Worm (Caenorhabditis elegans) whole organism, early embryonic: ENCODE results near the gene E02C12.10.

Experiments
- F13C5.2 ChIP-seq: sonication (generic microtip); optimal IDR thresholded peaks from 2 replicates; lab custom pipeline; 2017; ENCODE audit warnings: mild to moderate bottlenecking, missing genetic modification characterization, inconsistent platforms, missing compliant biosample characterization
- aly-1 ChIP-seq: sonication (generic microtip); optimal IDR thresholded peaks from 2 replicates; lab custom pipeline; 2016; ENCODE audit warnings: missing genetic modification characterization, missing compliant biosample characterization
- ama-1 ChIP-seq: fragments of 150-350 bp; optimal IDR thresholded peaks from 2 replicates; lab custom pipeline; 2014
- ceh-13 ChIP-seq: fragments of 200-800 bp; sonication (Bioruptor generic); optimal IDR thresholded peaks from 2 replicates; lab custom pipeline; 2018; ENCODE audit warnings: mild to moderate bottlenecking, missing genetic modification characterization, missing compliant biosample characterization
- ceh-36 ChIP-seq: sonication (generic microtip); optimal IDR thresholded peaks from 2 replicates; lab custom pipeline; 2016; ENCODE audit warnings: missing genetic modification characterization, inconsistent platforms, missing compliant biosample characterization
- ets-7 ChIP-seq: sonication (generic microtip); optimal IDR thresholded peaks from 2 replicates; lab custom pipeline; 2016; ENCODE audit warnings: missing genotype, missing genetic modification characterization, missing compliant biosample characterization
- hmbx-1 ChIP-seq: sonication (generic microtip); optimal IDR thresholded peaks from 2 replicates; lab custom pipeline; 2016; ENCODE audit warnings: mild to moderate bottlenecking, missing genetic modification characterization, missing compliant biosample characterization
- hmg-4 ChIP-seq: fragments of 200-800 bp; sonication (Bioruptor generic); optimal IDR thresholded peaks from 2 replicates; lab custom pipeline; 2018; ENCODE audit warnings: mild to moderate bottlenecking, missing genetic modification characterization, missing compliant biosample characterization
- hnd-1 ChIP-seq: sonication (generic microtip); optimal IDR thresholded peaks from 2 replicates; lab custom pipeline; 2016; ENCODE audit warnings: missing genetic modification characterization, missing compliant biosample characterization
- scrt-1 ChIP-seq: fragments of 200-800 bp; sonication (Bioruptor generic); IDR thresholded peaks from 2 replicates; pipeline ENCODE4 v1.3.6; 2022; ENCODE audit warnings: missing genetic modification characterization, missing compliant biosample characterization
- tbx-11 ChIP-seq: fragments of 200-800 bp; sonication (Bioruptor generic); IDR thresholded peaks from 2 replicates; pipeline ENCODE4 v1.3.6; 2022; ENCODE audit warnings: missing genetic modification characterization, missing compliant biosample characterization
- tbx-37 ChIP-seq: fragments of 200-800 bp; sonication (Bioruptor generic); conservative IDR thresholded peaks from 2 replicates; pipeline ENCODE4 v1.3.6; 2022; ENCODE audit warnings: missing genetic modification reagents, missing genetic modification characterization, missing compliant biosample characterization
- tra-4 ChIP-seq: sonication (generic microtip); optimal IDR thresholded peaks from 2 replicates; lab custom pipeline; 2017; ENCODE audit warnings: missing genetic modification characterization, missing compliant biosample characterization

DNA sequence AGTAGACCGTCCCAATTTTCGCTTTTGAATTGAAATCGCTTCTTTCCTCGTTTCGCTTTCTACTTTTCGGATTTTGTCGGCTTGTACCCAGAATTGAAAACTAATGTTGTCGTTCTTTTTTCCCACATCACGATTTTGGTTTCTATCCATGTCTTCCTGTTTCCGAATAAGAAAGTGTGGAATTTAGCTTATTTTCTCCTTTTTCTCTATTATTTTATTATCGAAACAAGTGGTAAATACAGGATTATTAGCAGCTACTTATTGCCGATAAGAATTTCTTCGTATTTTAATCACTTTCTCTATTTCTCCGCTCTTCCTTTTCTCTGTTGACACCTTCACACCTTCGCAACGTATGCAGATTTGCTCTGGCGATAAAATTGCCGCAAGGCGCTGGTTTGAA lies 6.7 kb upstream of the E02C12.10 start:
- no peak for TF ChIP-seq ama-1 (lab: Kevin White, UChicago)
- no peak for TF ChIP-seq hmbx-1
- no peak for TF ChIP-seq ceh-13 (GFP tag; lab: Kevin White, UChicago)
- TF ChIP-seq hnd-1 (tag; lab: Kevin White, UChicago) = no peak
- TF ChIP-seq ceh-36 (tag; lab: Kevin White, UChicago) = no peak
- TF ChIP-seq F13C5.2 (tag; lab: Kevin White, UChicago) = no peak
- no peak for TF ChIP-seq ets-7 (tag; lab: Kevin White, UChicago)
- TF ChIP-seq tra-4 (tag; lab: Kevin White, UChicago) = no peak
- TF ChIP-seq tbx-11 (GFP tag; lab: Robert Waterston, UW) = no peak
- no peak for TF ChIP-seq scrt-1 (GFP tag; lab: Robert Waterston, UW)
- TF ChIP-seq aly-1 (tag; lab: Kevin White, UChicago) = no peak
- no peak for TF ChIP-seq tbx-37 (GFP tag; lab: Robert Waterston, UW)
- no peak for TF ChIP-seq hmg-4 (GFP tag; lab: Kevin White, UChicago)
